Worm (Caenorhabditis elegans): ENCODE results near the gene srx-5.

ce11 chrV:706918-707317 lies 7.0 kb downstream of the srx-5 start, which contains the start of gene srbc-38:
- TF ChIP-seq dao-5 (tag; optimal IDR thresholded peaks at IDR 0.05): no peak
- TF ChIP-seq him-1 (tag; optimal IDR thresholded peaks at IDR 0.05): no peak
- no peak for TF ChIP-seq W03F9.2 (tag; optimal IDR thresholded peaks at IDR 0.05)
